Fruit fly (Drosophila melanogaster) S2 (cell line): ENCODE measurements around the gene uncNacbeta.

Experiments used
- CG8478 ChIP-seq: fragments of >200 bp; optimal IDR thresholded peaks from 2 replicates; lab custom pipeline; 2018
- CTCF ChIP-seq, 2 experiments: fragments of >200 bp; optimal IDR thresholded peaks; 2 replicates each; lab custom pipeline; 2018

DNA sequence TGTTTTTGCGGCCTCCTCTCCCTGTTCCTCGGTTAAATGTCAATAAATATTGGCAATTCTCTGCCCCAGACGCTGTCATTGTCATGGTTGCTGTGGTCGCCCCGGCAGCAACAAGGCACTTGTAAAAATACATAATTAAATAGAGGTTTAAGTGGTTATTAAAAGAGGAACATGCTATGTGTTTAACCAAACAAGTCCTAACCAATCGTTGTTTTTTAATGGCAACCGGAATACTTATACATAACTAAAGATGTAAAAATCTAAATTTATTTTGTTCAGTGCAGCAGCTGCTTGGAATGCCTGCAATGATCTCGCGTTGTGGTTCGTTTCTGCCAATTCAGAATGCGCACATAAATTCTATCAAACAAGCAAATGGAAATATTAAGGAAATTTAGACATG, 43.3 kb upstream of the uncNacbeta start:
- TF ChIP-seq CG8478 (lab: Kevin White, UChicago): no peak
- TF ChIP-seq CTCF (optimal IDR thresholded peaks at IDR 0.05; lab: Kevin White, UChicago): no peak
